Worm (Caenorhabditis elegans): ENCODE data around the gene C35C5.9.

- no peak for TF ChIP-seq sox-4 (tag; optimal IDR thresholded peaks at IDR 0.05)
- no peak for TF ChIP-seq ceh-14 (tag; optimal IDR thresholded peaks at IDR 0.05)
- TF ChIP-seq elt-2 (tag; optimal IDR thresholded peaks at IDR 0.05), result no peak
- TF ChIP-seq che-1 (tag; optimal IDR thresholded peaks at IDR 0.05), result no peak
- no peak for TF ChIP-seq syd-9 (tag; optimal IDR thresholded peaks at IDR 0.05)
- TF ChIP-seq F13H6.1 (tag; optimal IDR thresholded peaks at IDR 0.05), result no peak
- no peak for TF ChIP-seq hlh-15 (tag; optimal IDR thresholded peaks at IDR 0.05)
- TF ChIP-seq nfya-1 (tag; optimal IDR thresholded peaks at IDR 0.05), result no peak
- no peak for TF ChIP-seq unc-55 (GFP tag; optimal IDR thresholded peaks at IDR 0.05)
- no peak for TF ChIP-seq hlh-13 (GFP tag; optimal IDR thresholded peaks at IDR 0.05)
Measured at ce11 chrX:11518415-11518814, 18.0 kb upstream of the C35C5.9 start.

All from whole organism, late embryonic.